Fruit fly (Drosophila melanogaster) whole organism, embryonic: ENCODE measurements around the gene Obp19b.

Source experiments
- CG10565 ChIP-seq: fragments of 200-800 bp; sonication (Bioruptor generic); optimal IDR thresholded peaks from 3 replicates; lab custom pipeline; 2016; ENCODE audit warnings: missing biosample characterization, mild to moderate bottlenecking, missing genetic modification characterization
- CG11695 ChIP-seq: fragments of 200-800 bp; sonication (Bioruptor generic); IDR thresholded peaks from 3 replicates; pipeline ENCODE4 v1.3.6; 2022; ENCODE audit warnings: missing biosample characterization, missing genetic modification characterization
- CG1233 ChIP-seq: fragments of 200-800 bp; sonication (Bioruptor generic); optimal IDR thresholded peaks from 4 replicates; lab custom pipeline; 2018; ENCODE audit warnings: missing biosample characterization, mild to moderate bottlenecking, missing genetic modification characterization
- CG13287 ChIP-seq: fragments of 200-800 bp; sonication (Bioruptor generic); IDR thresholded peaks from 2 replicates; pipeline ENCODE4 v1.3.6; 2022; ENCODE audit warnings: missing biosample characterization, missing genetic modification characterization; ENCODE audit not compliant: partially characterized antibody
- CG14667 ChIP-seq: fragments of 200-800 bp; sonication (Bioruptor generic); IDR thresholded peaks from 2 replicates; pipeline ENCODE4 v1.3.6; 2022; ENCODE audit warnings: missing biosample characterization, missing genetic modification characterization
- CG15011 ChIP-seq: fragments of 200-800 bp; sonication (Bioruptor generic); optimal IDR thresholded peaks from 3 replicates; lab custom pipeline; 2018; ENCODE audit warnings: missing biosample characterization, mild to moderate bottlenecking, missing genetic modification characterization
- CG16813 ChIP-seq: fragments of 200-800 bp; sonication (Bioruptor generic); IDR thresholded peaks from 3 replicates; pipeline ENCODE4 v1.3.6; 2022; ENCODE audit warnings: missing biosample characterization, missing genetic modification characterization; ENCODE audit not compliant: partially characterized antibody
- CG16815 ChIP-seq: fragments of 200-800 bp; sonication (Bioruptor generic); optimal IDR thresholded peaks from 3 replicates; lab custom pipeline; 2017; ENCODE audit warnings: missing biosample characterization, mild to moderate bottlenecking, missing genetic modification characterization
- CG16863 ChIP-seq: fragments of 200-800 bp; sonication (Bioruptor generic); optimal IDR thresholded peaks from 3 replicates; lab custom pipeline; 2016; ENCODE audit warnings: missing biosample characterization, missing genetic modification characterization
- CG17186 ChIP-seq: fragments of 200-800 bp; sonication (Bioruptor generic); optimal IDR thresholded peaks from 3 replicates; lab custom pipeline; 2017; ENCODE audit warnings: missing biosample characterization, missing genetic modification reagents, missing genetic modification characterization
- CG17385 ChIP-seq: fragments of 200-800 bp; sonication (Bioruptor generic); optimal IDR thresholded peaks from 3 replicates; lab custom pipeline; 2018; ENCODE audit warnings: missing biosample characterization, mild to moderate bottlenecking, missing genetic modification characterization
- CG18619 ChIP-seq: fragments of 200-800 bp; sonication (Bioruptor generic); optimal IDR thresholded peaks from 3 replicates; lab custom pipeline; 2017; ENCODE audit warnings: missing biosample characterization, mild to moderate bottlenecking, missing genetic modification characterization
- CG18764 ChIP-seq: fragments of 200-800 bp; sonication (Bioruptor generic); optimal IDR thresholded peaks from 3 replicates; lab custom pipeline; 2016; ENCODE audit warnings: missing biosample characterization, missing genetic modification characterization
- CG2712 ChIP-seq: fragments of 200-800 bp; optimal IDR thresholded peaks from 3 replicates; lab custom pipeline; 2019; ENCODE audit warnings: missing biosample characterization, mild to moderate bottlenecking, missing genetic modification characterization, moderate library complexity
- CG31365 ChIP-seq: fragments of 200-800 bp; sonication (Bioruptor generic); optimal IDR thresholded peaks from 2 replicates; lab custom pipeline; 2018; ENCODE audit warnings: missing biosample characterization, mild to moderate bottlenecking, missing genetic modification characterization
- CG42726 ChIP-seq: fragments of 200-800 bp; sonication (Bioruptor generic); IDR thresholded peaks from 2 replicates; pipeline ENCODE4 v1.3.6; 2022; ENCODE audit warnings: missing biosample characterization, missing genetic modification characterization; ENCODE audit not compliant: partially characterized antibody
- CG8478 ChIP-seq: fragments of >200 bp; optimal IDR thresholded peaks from 2 replicates; lab custom pipeline; 2018
- CG9932 ChIP-seq: fragments of 200-800 bp; sonication (Bioruptor generic); IDR thresholded peaks from 2 replicates; pipeline ENCODE4 v1.3.6; 2022; ENCODE audit warnings: missing biosample characterization, missing genetic modification characterization
- Ets97D ChIP-seq: fragments of 200-800 bp; sonication (Bioruptor generic); optimal IDR thresholded peaks from 3 replicates; lab custom pipeline; 2016; ENCODE audit warnings: missing biosample characterization, missing genetic modification characterization
- Hmx ChIP-seq: fragments of 200-800 bp; sonication (Bioruptor generic); optimal IDR thresholded peaks from 2 replicates; lab custom pipeline; 2016; ENCODE audit warnings: missing biosample characterization, missing genetic modification characterization
- Lhr ChIP-seq: fragments of 200-800 bp; sonication (Bioruptor generic); optimal IDR thresholded peaks from 3 replicates; lab custom pipeline; 2017; ENCODE audit warnings: mild to moderate bottlenecking, missing biosample characterization, missing genetic modification reagents, missing genetic modification characterization
- Max ChIP-seq: fragments of 200-800 bp; sonication (Bioruptor generic); optimal IDR thresholded peaks from 2 replicates; lab custom pipeline; 2016; ENCODE audit warnings: missing biosample characterization, mild to moderate bottlenecking, missing genetic modification characterization
- Meics ChIP-seq: fragments of 200-800 bp; sonication (Bioruptor generic); optimal IDR thresholded peaks from 2 replicates; lab custom pipeline; 2017; ENCODE audit warnings: missing biosample characterization, mild to moderate bottlenecking, missing genetic modification characterization
- Myb ChIP-seq: fragments of 200-800 bp; sonication (Bioruptor generic); optimal IDR thresholded peaks from 2 replicates; lab custom pipeline; 2016; ENCODE audit warnings: missing biosample characterization, missing genetic modification characterization
- Ravus ChIP-seq: fragments of 200-800 bp; sonication (Bioruptor generic); IDR thresholded peaks from 2 replicates; pipeline ENCODE4 v1.3.6; 2022; ENCODE audit warnings: missing biosample characterization, missing genetic modification characterization
- Side ChIP-seq: fragments of 200-800 bp; sonication (Bioruptor generic); optimal IDR thresholded peaks from 2 replicates; lab custom pipeline; 2016; ENCODE audit warnings: missing biosample characterization, missing genetic modification characterization
- Sox100B ChIP-seq: fragments of 200-800 bp; sonication (Bioruptor generic); optimal IDR thresholded peaks from 3 replicates; lab custom pipeline; 2018; ENCODE audit warnings: missing biosample characterization, mild to moderate bottlenecking, missing genetic modification characterization
- Ssrp ChIP-seq: fragments of 200-800 bp; sonication (Bioruptor generic); optimal IDR thresholded peaks from 2 replicates; lab custom pipeline; 2018; ENCODE audit warnings: missing biosample characterization, mild to moderate bottlenecking, missing genetic modification characterization, moderate library complexity
- ato ChIP-seq: fragments of 200-800 bp; sonication (Bioruptor generic); IDR thresholded peaks from 2 replicates; pipeline ENCODE4 v1.3.6; 2022; ENCODE audit warnings: missing biosample characterization, missing genetic modification characterization; ENCODE audit not compliant: partially characterized antibody
- danr ChIP-seq: fragments of 200-800 bp; sonication (Bioruptor generic); IDR thresholded peaks from 2 replicates; pipeline ENCODE4 v1.3.6; 2022; ENCODE audit warnings: missing biosample characterization, missing genetic modification characterization
- dm ChIP-seq: fragments of 200-800 bp; sonication (Bioruptor generic); optimal IDR thresholded peaks from 3 replicates; lab custom pipeline; 2016; ENCODE audit warnings: missing biosample characterization, missing genetic modification characterization
- exex ChIP-seq: fragments of 200-800 bp; sonication (Bioruptor generic); optimal IDR thresholded peaks from 4 replicates; lab custom pipeline; 2018; ENCODE audit warnings: missing biosample characterization, mild to moderate bottlenecking, missing genetic modification characterization, moderate library complexity
- fd3F ChIP-seq: fragments of 200-800 bp; sonication (Bioruptor generic); optimal IDR thresholded peaks from 2 replicates; lab custom pipeline; 2018; ENCODE audit warnings: missing biosample characterization, mild to moderate bottlenecking, missing genetic modification characterization, moderate library complexity
- fru ChIP-seq: fragments of >200 bp; optimal IDR thresholded peaks from 2 replicates; lab custom pipeline; 2017
- gfzf ChIP-seq: fragments of 200-800 bp; sonication (Bioruptor generic); optimal IDR thresholded peaks from 2 replicates; lab custom pipeline; 2016; ENCODE audit warnings: missing biosample characterization, mild to moderate bottlenecking, missing genetic modification characterization, moderate library complexity
- grn ChIP-seq: fragments of 200-800 bp; sonication (Bioruptor generic); optimal IDR thresholded peaks from 3 replicates; lab custom pipeline; 2017; ENCODE audit warnings: missing biosample characterization, missing genetic modification characterization
- gsb ChIP-seq: fragments of 200-800 bp; sonication (Bioruptor generic); IDR thresholded peaks from 2 replicates; pipeline ENCODE4 v1.3.6; 2022; ENCODE audit warnings: missing biosample characterization, missing genetic modification characterization
- lola ChIP-seq, 3 experiments: fragments of >200 bp in 2 of 3; fragments of 200-800 bp in 1 of 3; sonication (Bioruptor generic) in 1 of 3; optimal IDR thresholded peaks; 2 replicates each; lab custom pipeline; 2017 to 2019; ENCODE audit warnings: missing biosample characterization in 3 of 3, missing genetic modification characterization in 3 of 3, mild to moderate bottlenecking in 1 of 3, moderate library complexity in 1 of 3
- nerfin-1 ChIP-seq: fragments of 200-800 bp; sonication (Bioruptor generic); optimal IDR thresholded peaks from 3 replicates; lab custom pipeline; 2019; ENCODE audit warnings: missing biosample characterization, mild to moderate bottlenecking, missing genetic modification characterization, moderate library complexity
- nmo ChIP-seq: fragments of 200-800 bp; sonication (Bioruptor generic); optimal IDR thresholded peaks from 2 replicates; lab custom pipeline; 2018; ENCODE audit warnings: missing biosample characterization, mild to moderate bottlenecking, missing genetic modification characterization, moderate library complexity
- oc ChIP-seq: fragments of 200-800 bp; sonication (Bioruptor generic); optimal IDR thresholded peaks from 2 replicates; lab custom pipeline; 2018; ENCODE audit warnings: missing biosample characterization, mild to moderate bottlenecking, missing genetic modification characterization, moderate library complexity
- otp ChIP-seq: fragments of 200-800 bp; sonication (Bioruptor generic); IDR thresholded peaks from 3 replicates; pipeline ENCODE4, ENCODE4 v1.3.6; 2022; ENCODE audit warnings: missing biosample characterization, missing genetic modification characterization
- p53 ChIP-seq: fragments of 200-800 bp; sonication (Bioruptor generic); optimal IDR thresholded peaks from 2 replicates; lab custom pipeline; 2016; ENCODE audit warnings: missing biosample characterization, missing genetic modification characterization
- pfk ChIP-seq: fragments of 200-800 bp; sonication (Bioruptor generic); optimal IDR thresholded peaks from 2 replicates; lab custom pipeline; 2018; ENCODE audit warnings: missing biosample characterization, mild to moderate bottlenecking, missing genetic modification characterization, moderate library complexity
- pho ChIP-seq: fragments of 200-800 bp; sonication (Bioruptor generic); optimal IDR thresholded peaks from 2 replicates; lab custom pipeline; 2016; ENCODE audit warnings: missing biosample characterization, missing genetic modification characterization
- slbo ChIP-seq: fragments of 200-800 bp; sonication (Bioruptor generic); IDR thresholded peaks from 2 replicates; pipeline ENCODE4 v1.3.6; 2022; ENCODE audit warnings: missing biosample characterization, missing genetic modification characterization
- slp2 ChIP-seq: fragments of 200-800 bp; sonication (Bioruptor generic); optimal IDR thresholded peaks from 2 replicates; lab custom pipeline; 2016; ENCODE audit warnings: missing biosample characterization, missing genetic modification characterization
- sr ChIP-seq: fragments of 200-800 bp; sonication (Bioruptor generic); IDR thresholded peaks from 3 replicates; pipeline ENCODE4 v1.3.6; 2022; ENCODE audit warnings: missing biosample characterization, missing genetic modification characterization
- tgo ChIP-seq: fragments of 200-800 bp; sonication (Bioruptor generic); IDR thresholded peaks from 3 replicates; pipeline ENCODE4 v1.3.6; 2022; ENCODE audit warnings: missing biosample characterization, missing genetic modification characterization
- tll ChIP-seq, 2 experiments: fragments of 200-800 bp in 1 of 2; fragments of >200 bp in 1 of 2; sonication (Bioruptor generic) in 1 of 2; optimal IDR thresholded peaks; 2 replicates each; lab custom pipeline; 2017 to 2019; ENCODE audit warnings: missing biosample characterization in 2 of 2, missing genetic modification characterization in 2 of 2, mild to moderate bottlenecking in 1 of 2, moderate library complexity in 1 of 2
- vvl ChIP-seq: fragments of 200-800 bp; sonication (Bioruptor generic); IDR thresholded peaks from 2 replicates; pipeline ENCODE4 v1.3.6; 2022; ENCODE audit warnings: missing biosample characterization, missing genetic modification characterization
- zfh2 ChIP-seq: fragments of 200-800 bp; sonication (Bioruptor generic); optimal IDR thresholded peaks from 2 replicates; lab custom pipeline; 2016; ENCODE audit warnings: missing biosample characterization, missing genetic modification characterization

Gene Obp19b

DNA sequence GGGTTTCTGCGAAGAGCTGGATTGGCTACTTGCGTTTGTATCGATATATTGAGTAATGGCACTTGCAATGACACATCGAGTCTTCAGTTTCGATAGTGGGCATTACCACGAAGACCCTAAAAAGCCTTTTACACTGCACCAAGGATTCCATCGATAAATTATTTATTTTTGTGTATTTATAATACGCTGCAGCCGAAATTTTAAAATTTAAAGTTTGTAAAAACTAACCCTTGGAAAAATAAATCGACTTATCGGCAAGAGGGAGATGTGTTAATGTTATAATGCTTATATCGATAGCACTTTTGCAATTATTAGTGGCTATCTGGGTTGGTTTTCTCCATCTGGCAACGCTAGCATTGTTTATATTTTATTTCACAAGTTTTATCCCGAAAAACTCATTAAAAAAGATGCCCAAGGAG lies 7.2 kb downstream of the Obp19b start, which contains the start of the genes Pp4-19C and cactin (continued):
- TF ChIP-seq sr (GFP tag; lab: Robert Waterston, UW) (no peak), zfh2 (GFP tag; lab: Kevin White, UChicago) (peak; percentile 35), CG18764 (GFP tag; lab: Kevin White, UChicago) (no peak), CG42726 (GFP tag; lab: Robert Waterston, UW) (peak; percentile 61; the same call in 1 of the 2 replicates), slbo (peak; percentile 55), CG15011 (GFP tag; lab: Kevin White, UChicago) (no peak), nmo (GFP tag; lab: Kevin White, UChicago) (peak; percentile 69), gfzf (peak; percentile 17), tgo (GFP tag; lab: Robert Waterston, UW) (no peak), fd3F (GFP tag; lab: Kevin White, UChicago) (no peak), grn (GFP tag; lab: Kevin White, UChicago) (no peak), nerfin-1 (no peak), danr (GFP tag; lab: Robert Waterston, UW) (no peak), Hmx (GFP tag; lab: Kevin White, UChicago) (no peak), CG16863 (GFP tag; lab: Kevin White, UChicago) (no peak), CG8478 (lab: Kevin White, UChicago) (no peak), Lhr (GFP tag; lab: Kevin White, UChicago) (no peak), CG16815 (GFP tag; lab: Kevin White, UChicago) (no peak), fru (lab: Kevin White, UChicago) (no peak), otp (no peak), Side (GFP tag; lab: Kevin White, UChicago) (no peak), Max (GFP tag; lab: Kevin White, UChicago) (no peak), dm (GFP tag; lab: Kevin White, UChicago) (no peak), CG17186 (GFP tag; lab: Kevin White, UChicago) (peak; percentile 34), ato (peak; percentile 74), CG1233 (GFP tag; lab: Kevin White, UChicago) (no peak), lola (GFP tag; optimal IDR thresholded peaks at IDR 0.05; lab: Kevin White, UChicago) (peak in 1 of 3 experiments; percentile 29), CG17385 (GFP tag; lab: Kevin White, UChicago) (no peak), CG18619 (no peak), exex (tag; lab: Kevin White, UChicago) (no peak), tll (GFP tag; optimal IDR thresholded peaks at IDR 0.05; lab: Kevin White, UChicago) (no peak), Ssrp (tag; lab: Kevin White, UChicago) (no peak), CG9932 (GFP tag; lab: Robert Waterston, UW) (peak; percentile 56; the same call in 1 of the 2 replicates), CG31365 (tag; lab: Kevin White, UChicago) (no peak), CG16813 (GFP tag; lab: Robert Waterston, UW) (peak; percentile 91), vvl (GFP tag; lab: Robert Waterston, UW) (0 out of 2 replicates have a peak, but pooled peaks have one; percentile 23), Sox100B (GFP tag; lab: Kevin White, UChicago) (no peak), Meics (GFP tag; lab: Kevin White, UChicago) (no peak), CG10565 (GFP tag; lab: Kevin White, UChicago) (no peak), pho (GFP tag; lab: Kevin White, UChicago) (peak; percentile 19), Ets97D (GFP tag; lab: Kevin White, UChicago) (peak; percentile 30), oc (tag; lab: Kevin White, UChicago) (no peak), CG14667 (GFP tag; lab: Robert Waterston, UW) (no peak), p53 (no peak), Ravus (GFP tag; lab: Robert Waterston, UW) (no peak), pfk (no peak), CG13287 (GFP tag; lab: Robert Waterston, UW) (peak; percentile 86), gsb (GFP tag; lab: Robert Waterston, UW) (no peak), Myb (GFP tag; lab: Kevin White, UChicago) (peak; percentile 22), slp2 (GFP tag; lab: Kevin White, UChicago) (no peak), CG11695 (GFP tag; lab: Robert Waterston, UW) (no peak), CG2712 (tag; lab: Kevin White, UChicago) (no peak)
